Fruit fly (Drosophila melanogaster) whole organism, embryonic: ENCODE data around the gene Ugt301D1.

Experiments
- CG1024 ChIP-seq: fragments of 200-800 bp; sonication (Bioruptor generic); IDR thresholded peaks from 2 replicates; pipeline ENCODE4 v1.3.6; 2022; ENCODE audit warnings: missing biosample characterization, missing genetic modification characterization
- CG10565 ChIP-seq: fragments of 200-800 bp; sonication (Bioruptor generic); optimal IDR thresholded peaks from 3 replicates; lab custom pipeline; 2016; ENCODE audit warnings: missing biosample characterization, mild to moderate bottlenecking, missing genetic modification characterization
- CG11560 ChIP-seq: fragments of 200-800 bp; sonication (Bioruptor generic); IDR thresholded peaks from 3 replicates; pipeline ENCODE4 v1.3.6; 2022; ENCODE audit warnings: missing biosample characterization, missing genetic modification characterization
- CG12071 ChIP-seq: fragments of 200-800 bp; sonication (Bioruptor generic); optimal IDR thresholded peaks from 3 replicates; lab custom pipeline; 2018; ENCODE audit warnings: missing biosample characterization, mild to moderate bottlenecking, missing genetic modification characterization
- CG12104 ChIP-seq: fragments of 200-800 bp; sonication (Bioruptor generic); optimal IDR thresholded peaks from 3 replicates; lab custom pipeline; 2016; ENCODE audit warnings: missing biosample characterization, missing genetic modification characterization
- CG12155 ChIP-seq: fragments of 200-800 bp; sonication (Bioruptor generic); optimal IDR thresholded peaks from 3 replicates; lab custom pipeline; 2016; ENCODE audit warnings: missing biosample characterization, missing genetic modification characterization
- CG1233 ChIP-seq: fragments of 200-800 bp; sonication (Bioruptor generic); optimal IDR thresholded peaks from 4 replicates; lab custom pipeline; 2018; ENCODE audit warnings: missing biosample characterization, mild to moderate bottlenecking, missing genetic modification characterization
- CG13123 ChIP-seq: fragments of 200-800 bp; sonication (Bioruptor generic); optimal IDR thresholded peaks from 2 replicates; lab custom pipeline; 2016; ENCODE audit warnings: missing biosample characterization, missing genetic modification characterization
- CG13424 ChIP-seq: fragments of 200-800 bp; sonication (Bioruptor generic); optimal IDR thresholded peaks from 2 replicates; lab custom pipeline; 2019; ENCODE audit warnings: missing biosample characterization, mild to moderate bottlenecking, missing genetic modification characterization, moderate library complexity
- CG14667 ChIP-seq: fragments of 200-800 bp; sonication (Bioruptor generic); IDR thresholded peaks from 2 replicates; pipeline ENCODE4 v1.3.6; 2022; ENCODE audit warnings: missing biosample characterization, missing genetic modification characterization
- CG1529 ChIP-seq: fragments of 200-800 bp; sonication (Bioruptor generic); optimal IDR thresholded peaks from 3 replicates; lab custom pipeline; 2018; ENCODE audit warnings: missing biosample characterization, missing genetic modification characterization
- CG15601 ChIP-seq: fragments of 200-800 bp; sonication (Bioruptor generic); optimal IDR thresholded peaks from 3 replicates; lab custom pipeline; 2019; ENCODE audit warnings: missing biosample characterization, mild to moderate bottlenecking, missing genetic modification characterization, moderate library complexity
- CG17328 ChIP-seq: fragments of 200-800 bp; sonication (Bioruptor generic); IDR thresholded peaks from 2 replicates; pipeline ENCODE4 v1.3.6; 2022; ENCODE audit warnings: missing biosample characterization, missing genetic modification characterization
- CG1792 ChIP-seq: fragments of 200-800 bp; sonication (Bioruptor generic); optimal IDR thresholded peaks from 2 replicates; lab custom pipeline; 2016; ENCODE audit warnings: missing biosample characterization, missing genetic modification characterization
- CG2202 ChIP-seq: fragments of 200-800 bp; sonication (Bioruptor generic); optimal IDR thresholded peaks from 2 replicates; lab custom pipeline; 2018; ENCODE audit warnings: missing biosample characterization, mild to moderate bottlenecking, missing genetic modification characterization
- CG31388 ChIP-seq: fragments of 200-800 bp; sonication (Bioruptor generic); optimal IDR thresholded peaks from 2 replicates; lab custom pipeline; 2016; ENCODE audit warnings: missing biosample characterization, missing genetic modification characterization
- CG32532 ChIP-seq: fragments of 200-800 bp; sonication (Bioruptor generic); IDR thresholded peaks from 2 replicates; pipeline ENCODE4 v1.3.6; 2022; ENCODE audit warnings: missing biosample characterization, missing genetic modification characterization
- CG32772 ChIP-seq: fragments of 200-800 bp; sonication (Bioruptor generic); IDR thresholded peaks from 2 replicates; pipeline ENCODE4 v1.3.6; 2022; ENCODE audit warnings: missing biosample characterization, missing genetic modification characterization
- CG3281 ChIP-seq: fragments of 200-800 bp; sonication (Bioruptor generic); optimal IDR thresholded peaks from 3 replicates; lab custom pipeline; 2017; ENCODE audit warnings: missing biosample characterization, mild to moderate bottlenecking, missing genetic modification characterization
- CG3726 ChIP-seq: fragments of 200-800 bp; sonication (Bioruptor generic); IDR thresholded peaks from 3 replicates; pipeline ENCODE4, ENCODE4 v1.3.6; 2022; ENCODE audit warnings: missing biosample characterization, missing genetic modification characterization
- CG42726 ChIP-seq: fragments of 200-800 bp; sonication (Bioruptor generic); IDR thresholded peaks from 2 replicates; pipeline ENCODE4 v1.3.6; 2022; ENCODE audit warnings: missing biosample characterization, missing genetic modification characterization; ENCODE audit not compliant: partially characterized antibody
- CG4360 ChIP-seq: fragments of 200-800 bp; sonication (Bioruptor generic); IDR thresholded peaks from 2 replicates; pipeline ENCODE4 v1.3.6; 2022; ENCODE audit warnings: missing biosample characterization, missing genetic modification characterization
- CG4730 ChIP-seq: fragments of 200-800 bp; sonication (Bioruptor generic); IDR thresholded peaks from 2 replicates; pipeline ENCODE4 v1.3.6; 2022; ENCODE audit warnings: missing biosample characterization, missing genetic modification characterization
- CG6689 ChIP-seq: fragments of 200-800 bp; sonication (Bioruptor generic); IDR thresholded peaks from 2 replicates; pipeline ENCODE4 v1.3.6; 2022; ENCODE audit warnings: missing biosample characterization, missing genetic modification characterization
- CG6854 ChIP-seq: fragments of 200-800 bp; sonication (Bioruptor generic); optimal IDR thresholded peaks from 3 replicates; lab custom pipeline; 2017; ENCODE audit warnings: missing biosample characterization, mild to moderate bottlenecking, missing genetic modification characterization
- CG8765 ChIP-seq: fragments of 200-800 bp; sonication (Bioruptor generic); IDR thresholded peaks from 2 replicates; pipeline ENCODE4 v1.3.6; 2022; ENCODE audit warnings: missing biosample characterization, missing genetic modification characterization
- CG9437 ChIP-seq: fragments of 200-800 bp; sonication (Bioruptor generic); optimal IDR thresholded peaks from 2 replicates; lab custom pipeline; 2018; ENCODE audit warnings: missing biosample characterization, mild to moderate bottlenecking, missing genetic modification characterization
- CrebB ChIP-seq: fragments of 200-800 bp; sonication (Bioruptor generic); optimal IDR thresholded peaks from 3 replicates; lab custom pipeline; 2018; ENCODE audit warnings: missing biosample characterization, mild to moderate bottlenecking, missing genetic modification characterization
- Mrtf ChIP-seq: fragments of 200-800 bp; sonication (Bioruptor generic); IDR thresholded peaks from 3 replicates; pipeline ENCODE4 v1.3.6; 2022; ENCODE audit warnings: missing biosample characterization, missing genetic modification characterization
- Neu2 ChIP-seq: fragments of 200-800 bp; sonication (Bioruptor generic); optimal IDR thresholded peaks from 3 replicates; lab custom pipeline; 2016; ENCODE audit warnings: missing biosample characterization, missing genetic modification characterization, borderline replicate concordance
- NfI ChIP-seq: fragments of 200-800 bp; sonication (Bioruptor generic); optimal IDR thresholded peaks from 3 replicates; lab custom pipeline; 2018; ENCODE audit warnings: missing biosample characterization, mild to moderate bottlenecking, missing genetic modification characterization, moderate library complexity
- Rx ChIP-seq: fragments of 200-800 bp; sonication (Bioruptor generic); IDR thresholded peaks from 2 replicates; pipeline ENCODE4 v1.3.6; 2022; ENCODE audit warnings: missing biosample characterization, missing genetic modification characterization
- Trl ChIP-seq, 3 experiments: fragments of >200 bp in 2 of 3; fragments of 200-800 bp in 1 of 3; sonication (Bioruptor generic) in 1 of 3; optimal IDR thresholded peaks; 2 replicates in 1 of 3; 3 replicates in 2 of 3; lab custom pipeline; 2016 to 2017; ENCODE audit warnings: missing biosample characterization in 1 of 3, missing genetic modification characterization in 1 of 3
- amos ChIP-seq: fragments of 200-800 bp; sonication (Bioruptor generic); IDR thresholded peaks from 2 replicates; pipeline ENCODE4 v1.3.6; 2022; ENCODE audit warnings: missing biosample characterization, missing genetic modification characterization; ENCODE audit not compliant: partially characterized antibody
- ato ChIP-seq: fragments of 200-800 bp; sonication (Bioruptor generic); IDR thresholded peaks from 2 replicates; pipeline ENCODE4 v1.3.6; 2022; ENCODE audit warnings: missing biosample characterization, missing genetic modification characterization; ENCODE audit not compliant: partially characterized antibody
- dysf ChIP-seq: fragments of 200-800 bp; sonication (Bioruptor generic); IDR thresholded peaks from 3 replicates; pipeline ENCODE4 v1.3.6; 2022; ENCODE audit warnings: missing biosample characterization, missing genetic modification characterization
- fd96Cb ChIP-seq: fragments of 200-800 bp; sonication (Bioruptor generic); optimal IDR thresholded peaks from 2 replicates; lab custom pipeline; 2018; ENCODE audit warnings: missing biosample characterization, mild to moderate bottlenecking, missing genetic modification characterization, moderate library complexity
- gce ChIP-seq: fragments of 200-800 bp; sonication (Bioruptor generic); IDR thresholded peaks from 3 replicates; pipeline ENCODE4 v1.3.6; 2022; ENCODE audit warnings: missing biosample characterization, missing genetic modification characterization
- grau ChIP-seq: fragments of 200-800 bp; optimal IDR thresholded peaks from 3 replicates; lab custom pipeline; 2019; ENCODE audit warnings: missing biosample characterization, mild to moderate bottlenecking, missing genetic modification characterization, moderate library complexity
- hkb ChIP-seq, 2 experiments: fragments of 200-800 bp in 1 of 2; fragments of >200 bp in 1 of 2; sonication (Bioruptor generic) in 1 of 2; IDR thresholded peaks in 1 of 2; optimal IDR thresholded peaks in 1 of 2; 2 replicates each; pipeline versions ENCODE4 v1.3.6 to Lab custom; 2017 to 2022; ENCODE audit warnings: missing biosample characterization in 1 of 2, missing genetic modification characterization in 1 of 2
- knrl ChIP-seq: fragments of 200-800 bp; sonication (Bioruptor generic); IDR thresholded peaks from 3 replicates; pipeline ENCODE4 v1.3.6; 2022; ENCODE audit warnings: missing biosample characterization, missing genetic modification characterization; ENCODE audit not compliant: partially characterized antibody
- odd ChIP-seq: fragments of 200-800 bp; sonication (Bioruptor generic); optimal IDR thresholded peaks from 2 replicates; lab custom pipeline; 2017; ENCODE audit warnings: missing biosample characterization, mild to moderate bottlenecking, missing genetic modification characterization
- peb ChIP-seq: fragments of 200-800 bp; sonication (Bioruptor generic); IDR thresholded peaks from 2 replicates; pipeline ENCODE4 v1.3.6; 2022; ENCODE audit warnings: missing biosample characterization, missing genetic modification characterization
- repo ChIP-seq: fragments of 200-800 bp; sonication (Bioruptor generic); optimal IDR thresholded peaks from 2 replicates; lab custom pipeline; 2016; ENCODE audit warnings: missing biosample characterization, missing genetic modification characterization
- ro ChIP-seq: fragments of 200-800 bp; sonication (Bioruptor generic); IDR thresholded peaks from 2 replicates; pipeline ENCODE4 v1.3.6; 2022; ENCODE audit warnings: missing biosample characterization, missing genetic modification characterization
- slp2 ChIP-seq: fragments of 200-800 bp; sonication (Bioruptor generic); optimal IDR thresholded peaks from 2 replicates; lab custom pipeline; 2016; ENCODE audit warnings: missing biosample characterization, missing genetic modification characterization
- tll ChIP-seq, 2 experiments: fragments of 200-800 bp in 1 of 2; fragments of >200 bp in 1 of 2; sonication (Bioruptor generic) in 1 of 2; optimal IDR thresholded peaks; 2 replicates each; lab custom pipeline; 2017 to 2019; ENCODE audit warnings: missing biosample characterization in 2 of 2, missing genetic modification characterization in 2 of 2, mild to moderate bottlenecking in 1 of 2, moderate library complexity in 1 of 2
- toy ChIP-seq: fragments of 200-800 bp; sonication (Bioruptor generic); IDR thresholded peaks from 2 replicates; pipeline ENCODE4 v1.3.6; 2022; ENCODE audit warnings: missing biosample characterization, missing genetic modification characterization
- tup ChIP-seq: fragments of 200-800 bp; sonication (Bioruptor generic); optimal IDR thresholded peaks from 2 replicates; lab custom pipeline; 2016; ENCODE audit warnings: missing biosample characterization, mild to moderate bottlenecking, missing genetic modification characterization, moderate library complexity
- unc-4 ChIP-seq: fragments of 200-800 bp; sonication (Bioruptor generic); IDR thresholded peaks from 2 replicates; pipeline ENCODE4 v1.3.6; 2022; ENCODE audit warnings: missing biosample characterization, missing genetic modification characterization; ENCODE audit not compliant: partially characterized antibody

Ugt301D1 gene

dm6 chr2L:18504881-18505280, 4.5 kb upstream of the Ugt301D1 start (continued):
- TF ChIP-seq CG10565 (GFP tag; lab: Kevin White, UChicago) (no peak), tup (no peak), CG6689 (GFP tag; lab: Robert Waterston, UW) (peak; percentile 60), Rx (GFP tag; lab: Robert Waterston, UW) (peak; percentile 15; the same call in 1 of the 2 replicates), CG42726 (GFP tag; lab: Robert Waterston, UW) (no peak), CG14667 (no peak), CG32532 (GFP tag; lab: Robert Waterston, UW) (peak; percentile 38; the same call in 1 of the 2 replicates), ro (GFP tag; lab: Robert Waterston, UW) (no peak), CG2202 (tag; lab: Kevin White, UChicago) (peak; percentile 20), CG1024 (GFP tag; lab: Robert Waterston, UW) (0 out of 2 replicates have a peak, but pooled peaks have one; percentile 25), repo (GFP tag; lab: Kevin White, UChicago) (no peak), tll (GFP tag; optimal IDR thresholded peaks at IDR 0.05; lab: Kevin White, UChicago) (no peak), CG8765 (GFP tag; lab: Robert Waterston, UW) (no peak), CG1233 (GFP tag; lab: Kevin White, UChicago) (peak; percentile 23), NfI (GFP tag; lab: Kevin White, UChicago) (peak; percentile 4), toy (GFP tag; lab: Robert Waterston, UW) (no peak), ato (no peak), peb (GFP tag; lab: Robert Waterston, UW) (peak; percentile 49), CG15601 (tag; lab: Kevin White, UChicago) (peak; percentile 32), dysf (GFP tag; lab: Robert Waterston, UW) (peak; percentile 44; the same call in 1 of the 3 replicates), gce (GFP tag; lab: Robert Waterston, UW) (no peak), CG12155 (GFP tag; lab: Kevin White, UChicago) (peak; percentile 22), hkb (optimal IDR thresholded peaks at IDR 0.05; lab: Kevin White, UChicago) (no peak), hkb (GFP tag; IDR thresholded peaks at IDR 0.05; lab: Robert Waterston, UW) (peak; percentile 71), fd96Cb (peak; percentile 44), CG13424 (tag; lab: Kevin White, UChicago) (peak; percentile 55), CG11560 (tag; lab: Robert Waterston, UW) (no peak), odd (GFP tag; lab: Kevin White, UChicago) (no peak), knrl (GFP tag; lab: Robert Waterston, UW) (no peak), CG12104 (no peak), CrebB (tag; lab: Kevin White, UChicago) (no peak), CG32772 (GFP tag; lab: Robert Waterston, UW) (peak; percentile 50), CG9437 (GFP tag; lab: Kevin White, UChicago) (no peak), CG13123 (GFP tag; lab: Kevin White, UChicago) (no peak), grau (tag; lab: Kevin White, UChicago) (peak; percentile 58), CG12071 (GFP tag; lab: Kevin White, UChicago) (no peak), CG3726 (GFP tag; lab: Robert Waterston, UW) (no peak), slp2 (GFP tag; lab: Kevin White, UChicago) (no peak), CG6854 (GFP tag; lab: Kevin White, UChicago) (no peak), amos (GFP tag; lab: Robert Waterston, UW) (no peak), CG17328 (GFP tag; lab: Robert Waterston, UW) (peak; percentile 73), CG31388 (GFP tag; lab: Kevin White, UChicago) (no peak), CG1529 (GFP tag; lab: Kevin White, UChicago) (no peak), CG3281 (GFP tag; lab: Kevin White, UChicago) (no peak), Mrtf (no peak), Neu2 (GFP tag; lab: Kevin White, UChicago) (no peak), CG4730 (GFP tag; lab: Robert Waterston, UW) (peak; percentile 28; the same call in 1 of the 2 replicates), CG1792 (GFP tag; lab: Kevin White, UChicago) (no peak), Trl (optimal IDR thresholded peaks at IDR 0.05; lab: Kevin White, UChicago) (no peak), Trl (GFP tag; optimal IDR thresholded peaks at IDR 0.05; lab: Kevin White, UChicago) (no peak), unc-4 (GFP tag; lab: Robert Waterston, UW) (no peak), CG4360 (GFP tag; lab: Robert Waterston, UW) (peak; percentile 38; the same call in 1 of the 2 replicates)
